Worm (Caenorhabditis elegans): ENCODE results near the gene Y52D5A.2.

Y52D5A.2 gene

ce11 chrIV:5415696-5416095, 48.6 kb downstream of the Y52D5A.2 start, which contains the start of gene spp-7:
Gene spp-7, minus strand, starts transcription at chrIV:5415796.
- peak; percentile 64 for TF ChIP-seq hmg-1.2 (GFP tag; IDR thresholded peaks at IDR 0.05)
- no peak for TF ChIP-seq cebp-2 (GFP tag; IDR thresholded peaks at IDR 0.05)

Measured in whole organism, young adult.